Worm (Caenorhabditis elegans) whole organism, midembryonic: Measurements from ENCODE around the gene F28H6.8.

Source experiments
- T22C8.4 ChIP-seq: fragments of 200-800 bp; sonication (Bioruptor generic); IDR thresholded peaks from 2 replicates; pipeline ENCODE4 v1.3.6; 2022; ENCODE audit warnings: missing genetic modification characterization, missing compliant biosample characterization
- cog-1 ChIP-seq: sonication (generic microtip); optimal IDR thresholded peaks from 2 replicates; lab custom pipeline; 2016; ENCODE audit warnings: missing genetic modification characterization, missing compliant biosample characterization
- flt-1 ChIP-seq: fragments of 200-800 bp; sonication (Bioruptor generic); IDR thresholded peaks from 2 replicates; pipeline ENCODE4 v1.3.6; 2022; ENCODE audit warnings: missing genetic modification characterization, missing compliant biosample characterization
- klf-2 ChIP-seq: fragments of 200-800 bp; sonication (Bioruptor generic); conservative IDR thresholded peaks from 2 replicates; pipeline ENCODE4 v1.3.6; 2022; ENCODE audit warnings: missing genetic modification reagents, missing genetic modification characterization, missing compliant biosample characterization
- med-1 ChIP-seq: sonication (generic microtip); optimal IDR thresholded peaks from 2 replicates; lab custom pipeline; 2017; ENCODE audit warnings: missing genetic modification characterization, mild to moderate bottlenecking, missing compliant biosample characterization, antibody characterized with exemption, missing genetic modification reagents; ENCODE audit not compliant: insufficient read depth
- ref-1 ChIP-seq: fragments of 200-800 bp; sonication (Bioruptor generic); conservative IDR thresholded peaks from 2 replicates; pipeline ENCODE4 v1.3.6; 2022; ENCODE audit warnings: missing genetic modification reagents, missing genetic modification characterization, missing compliant biosample characterization
- tab-1 ChIP-seq: fragments of 200-800 bp; sonication (Bioruptor generic); IDR thresholded peaks from 2 replicates; pipeline ENCODE4 v1.3.6; 2022; ENCODE audit warnings: missing genetic modification characterization, missing compliant biosample characterization
- ztf-23 ChIP-seq: fragments of 200-800 bp; sonication (Bioruptor generic); IDR thresholded peaks from 2 replicates; pipeline ENCODE4 v1.3.6; 2022; ENCODE audit warnings: missing genetic modification reagents, missing genetic modification characterization, missing compliant biosample characterization
- ztf-29 ChIP-seq: fragments of 200-800 bp; sonication (Bioruptor generic); IDR thresholded peaks from 2 replicates; pipeline ENCODE4 v1.3.6; 2022; ENCODE audit warnings: missing genetic modification reagents, missing genetic modification characterization, missing compliant biosample characterization

The F28H6.8 gene

ce11 chrX:14134883-14135282 is 739 bp upstream of the F28H6.8 start:
- TF ChIP-seq ztf-23 (GFP tag; lab: Robert Waterston, UW) (no peak), flt-1 (GFP tag; lab: Robert Waterston, UW) (peak; percentile 69), T22C8.4 (GFP tag; lab: Robert Waterston, UW) (0 out of 2 replicates have a peak, but pooled peaks have one; percentile 28), ref-1 (GFP tag; lab: Robert Waterston, UW) (0 out of 2 replicates have a peak, but pooled peaks have one; percentile 21)

- TF ChIP-seq tab-1 (GFP tag; lab: Robert Waterston, UW) (no peak), T22C8.4 (GFP tag; lab: Robert Waterston, UW) (no peak)
Observed at ce11 chrX:14132677-14133076, 1.5 kb downstream of the F28H6.8 start.

ce11 chrX:14131476-14131875 is 2.7 kb downstream of the F28H6.8 start:
- TF ChIP-seq tab-1 (GFP tag; lab: Robert Waterston, UW), result no peak
- no peak for TF ChIP-seq klf-2 (GFP tag; lab: Robert Waterston, UW)
- no peak for TF ChIP-seq flt-1 (GFP tag; lab: Robert Waterston, UW)
- TF ChIP-seq T22C8.4 (GFP tag; lab: Robert Waterston, UW), result no peak
- TF ChIP-seq ref-1 (GFP tag; lab: Robert Waterston, UW), result no peak
- no peak for TF ChIP-seq ztf-23 (GFP tag; lab: Robert Waterston, UW)
- no peak for TF ChIP-seq ztf-29
- TF ChIP-seq cog-1 (tag; lab: Kevin White, UChicago), result no peak
- TF ChIP-seq med-1 (GFP tag; lab: Kevin White, UChicago), result no peak

DNA sequence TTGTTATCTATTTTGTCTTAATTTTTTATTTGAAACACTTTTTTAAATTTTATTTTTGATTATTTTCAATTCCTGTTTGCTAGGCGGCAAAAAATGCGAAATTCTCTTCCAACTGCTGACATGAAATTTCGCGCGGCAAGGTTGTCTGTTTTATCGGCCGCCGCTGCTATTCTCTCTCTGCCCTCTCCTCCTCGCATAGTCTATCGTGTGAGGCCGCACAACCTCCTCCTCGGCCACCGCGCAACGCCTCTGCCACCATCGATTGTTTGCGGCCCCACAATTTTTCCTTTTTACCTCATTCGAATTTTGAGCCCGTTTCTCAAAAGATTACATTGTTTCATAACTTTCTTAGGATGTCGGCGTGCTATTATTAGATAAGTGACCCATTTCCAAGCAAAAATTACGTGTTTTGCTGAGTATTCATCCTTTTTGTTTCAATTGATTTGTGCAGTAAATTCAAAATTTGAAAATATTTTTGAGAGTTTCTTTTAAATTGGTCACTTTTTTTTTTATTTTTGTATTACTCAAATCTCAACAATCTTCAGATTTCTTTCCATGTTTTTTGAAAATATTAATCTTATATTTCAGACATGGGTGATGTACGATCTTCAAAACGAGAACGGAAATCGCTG is 6.7 kb downstream of the F28H6.8 start, which contains the start of gene F28H6.4:
TSS of gene F28H6.4 (plus strand) at position 582 of the 632 bp plus-strand sequence.
- TF ChIP-seq ztf-23 (GFP tag; lab: Robert Waterston, UW), result no peak
- TF ChIP-seq T22C8.4 (GFP tag; lab: Robert Waterston, UW), result peak; percentile 43; the same call in 1 of the 2 replicates

DNA sequence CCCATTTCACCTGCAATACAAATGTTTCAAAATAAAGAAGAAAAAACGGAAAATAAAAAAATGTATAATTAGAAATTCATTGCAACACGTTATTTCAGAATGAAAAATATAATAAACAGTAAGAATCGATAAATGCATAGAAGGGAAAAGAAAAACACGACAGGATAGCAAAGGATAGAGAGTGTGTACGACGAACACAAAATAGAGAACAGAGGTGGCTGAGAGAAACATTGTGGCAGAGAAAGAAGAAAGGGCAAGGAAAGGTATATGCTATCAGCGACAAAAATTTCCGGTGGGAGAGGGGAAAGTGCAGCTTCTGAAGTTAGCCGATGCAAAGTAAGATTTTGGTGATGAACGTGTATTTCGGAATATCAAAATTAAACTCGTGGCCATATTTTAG is 8.3 kb downstream of the F28H6.8 start, which contains the start of gene F28H6.6:
TSS of gene F28H6.6 (minus strand) at position 10 of the 400 bp plus-strand sequence.
- TF ChIP-seq cog-1 (tag; lab: Kevin White, UChicago) (no peak), flt-1 (GFP tag; lab: Robert Waterston, UW) (no peak), ref-1 (GFP tag; lab: Robert Waterston, UW) (no peak), ztf-23 (GFP tag; lab: Robert Waterston, UW) (no peak), klf-2 (GFP tag; lab: Robert Waterston, UW) (no peak), tab-1 (GFP tag; lab: Robert Waterston, UW) (no peak), ztf-29 (no peak), med-1 (GFP tag; lab: Kevin White, UChicago) (no peak), T22C8.4 (GFP tag; lab: Robert Waterston, UW) (no peak)

DNA sequence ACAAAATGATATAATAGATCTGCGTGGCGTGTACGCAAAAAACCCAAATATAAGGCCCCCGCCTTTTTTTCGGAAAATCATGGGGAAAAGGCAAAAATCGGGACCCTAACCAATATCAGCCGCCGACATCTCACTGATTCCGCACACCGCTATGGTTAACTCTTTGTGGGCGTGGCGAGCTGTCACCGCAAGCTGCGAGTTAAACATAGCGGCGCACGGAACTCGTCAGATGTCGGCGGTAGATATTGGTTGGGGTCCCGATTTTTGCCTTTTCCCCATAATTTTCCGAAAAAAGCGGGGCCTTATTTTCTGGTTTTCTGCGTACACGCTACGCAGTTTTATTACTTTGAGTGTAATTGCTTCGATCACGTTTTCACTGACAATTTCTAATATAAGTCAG is 15.4 kb downstream of the F28H6.8 start:
- TF ChIP-seq tab-1 (GFP tag; lab: Robert Waterston, UW), result no peak
- no peak for TF ChIP-seq klf-2 (GFP tag; lab: Robert Waterston, UW)
- no peak for TF ChIP-seq med-1 (GFP tag; lab: Kevin White, UChicago)
- no peak for TF ChIP-seq cog-1 (tag; lab: Kevin White, UChicago)
- TF ChIP-seq ztf-29, result no peak
- no peak for TF ChIP-seq flt-1 (GFP tag; lab: Robert Waterston, UW)
- no peak for TF ChIP-seq T22C8.4 (GFP tag; lab: Robert Waterston, UW)
- no peak for TF ChIP-seq ztf-23 (GFP tag; lab: Robert Waterston, UW)
- no peak for TF ChIP-seq ref-1 (GFP tag; lab: Robert Waterston, UW)

ce11 chrX:14115480-14116161 is 18.5 kb downstream of the F28H6.8 start, which contains the start of gene F28H6.7:
Gene F28H6.7 (plus strand): TSS chrX:14116111.
- TF ChIP-seq flt-1 (GFP tag; lab: Robert Waterston, UW) (peak; percentile 98), klf-2 (GFP tag; lab: Robert Waterston, UW) (peak; percentile 87), T22C8.4 (GFP tag; lab: Robert Waterston, UW) (peak; percentile 92), ztf-29 (peak; percentile 96), tab-1 (GFP tag; lab: Robert Waterston, UW) (peak; percentile 98), ztf-23 (GFP tag; lab: Robert Waterston, UW) (peak; percentile 96), ref-1 (GFP tag; lab: Robert Waterston, UW) (peak; percentile 98), cog-1 (tag; lab: Kevin White, UChicago) (peak; percentile 12), med-1 (GFP tag; lab: Kevin White, UChicago) (peak; percentile 60)

DNA sequence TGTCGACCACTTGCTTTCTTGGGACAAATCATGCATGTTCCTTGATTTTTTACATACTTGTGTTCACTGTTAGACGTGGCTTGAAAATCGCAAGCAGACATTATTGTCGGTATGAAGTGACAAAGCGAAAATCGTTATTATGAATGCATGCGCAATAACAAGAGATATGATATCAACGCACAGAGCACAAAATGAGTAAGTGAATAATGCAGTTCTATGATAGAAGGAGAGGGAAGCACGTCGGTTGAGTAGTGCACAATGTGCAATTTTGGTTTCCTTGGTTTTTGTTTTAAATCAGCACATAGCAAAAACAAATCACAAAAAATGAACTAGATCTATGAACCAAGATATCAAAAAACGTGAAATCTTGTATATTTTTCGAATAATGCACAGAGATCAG is 20.8 kb downstream of the F28H6.8 start, which contains the start of gene nhr-281:
TSS of gene nhr-281 (minus strand) at position 101 of the 400 bp plus-strand sequence.
- TF ChIP-seq flt-1 (GFP tag; lab: Robert Waterston, UW) (no peak), cog-1 (tag; lab: Kevin White, UChicago) (no peak), klf-2 (GFP tag; lab: Robert Waterston, UW) (no peak), ztf-29 (no peak), ref-1 (GFP tag; lab: Robert Waterston, UW) (no peak), tab-1 (GFP tag; lab: Robert Waterston, UW) (no peak), ztf-23 (GFP tag; lab: Robert Waterston, UW) (no peak), T22C8.4 (GFP tag; lab: Robert Waterston, UW) (no peak), med-1 (GFP tag; lab: Kevin White, UChicago) (no peak)

ce11 chrX:14108245-14108644 is 25.9 kb downstream of the F28H6.8 start, which contains the start of gene F16B12.7:
Gene F16B12.7 (plus strand): TSS chrX:14108545.
- TF ChIP-seq T22C8.4 (GFP tag; lab: Robert Waterston, UW), result no peak
- no peak for TF ChIP-seq tab-1 (GFP tag; lab: Robert Waterston, UW)
- TF ChIP-seq cog-1 (tag; lab: Kevin White, UChicago), result no peak
- TF ChIP-seq ztf-23 (GFP tag; lab: Robert Waterston, UW), result no peak
